Fruit fly (Drosophila melanogaster): ENCODE measurements around the gene CG13919.
A peak's percentile ranks its signal among the peaks of the same experiment; 100 is the strongest.

Gene CG13919

DNA sequence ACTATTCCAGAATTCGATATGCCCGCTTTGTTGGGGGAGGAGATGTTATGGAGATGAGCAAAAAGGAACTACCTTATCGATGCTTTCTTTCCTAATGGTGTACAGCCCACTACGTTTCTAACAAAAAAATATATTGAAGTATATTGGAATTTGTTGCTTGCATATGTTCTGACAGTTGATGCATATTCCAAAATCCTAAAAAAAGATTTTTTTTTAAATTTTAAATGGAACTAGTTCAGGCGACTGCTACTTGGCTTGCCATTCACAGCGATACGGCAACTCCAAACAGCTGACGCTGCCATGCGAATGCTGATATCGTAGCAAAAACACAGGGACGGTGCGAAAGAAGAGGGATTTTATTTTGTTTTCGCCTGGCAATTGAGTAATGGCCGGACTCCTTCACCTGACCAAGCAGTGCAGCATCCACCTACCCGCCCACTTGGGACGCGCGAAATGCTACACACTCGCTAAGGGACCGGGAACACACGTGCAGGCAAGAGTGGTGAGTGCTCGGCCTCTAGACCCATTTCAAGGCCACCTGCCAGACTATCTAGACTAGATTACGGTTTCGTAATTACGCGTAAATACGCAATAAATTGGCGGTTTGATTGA is 27.0 kb upstream of the CG13919 start, which contains the start of the genes CG13926, ABCB7 and CG33230 (continued):
- no peak for TF ChIP-seq CG3163 (GFP tag; optimal IDR thresholded peaks at IDR 0.05)
- TF ChIP-seq CG34422 (GFP tag; IDR thresholded peaks at IDR 0.05) = peak; percentile 60; the same call in 2 of the 3 replicates
- no peak for TF ChIP-seq ase (GFP tag; IDR thresholded peaks at IDR 0.05)
- no peak for TF ChIP-seq ttk (GFP tag; IDR thresholded peaks at IDR 0.05)
- 0 out of 2 replicates have a peak, but pooled peaks have one; percentile 38 for TF ChIP-seq unc-4 (GFP tag; IDR thresholded peaks at IDR 0.05; ENCODE audit: partially characterized antibody)
- TF ChIP-seq fru (optimal IDR thresholded peaks at IDR 0.05) = no peak
- TF ChIP-seq YL-1 (GFP tag; optimal IDR thresholded peaks at IDR 0.05) = peak; percentile 89
- TF ChIP-seq CG32772 (GFP tag; IDR thresholded peaks at IDR 0.05) = no peak
- no peak for TF ChIP-seq ken (GFP tag; IDR thresholded peaks at IDR 0.05)
- peak; percentile 9 for TF ChIP-seq Mad (GFP tag; optimal IDR thresholded peaks at IDR 0.05)
- peak; percentile 53; the same call in 1 of the 2 replicates for TF ChIP-seq CG9932 (GFP tag; IDR thresholded peaks at IDR 0.05)
- TF ChIP-seq pho (GFP tag; optimal IDR thresholded peaks at IDR 0.05) = no peak
- TF ChIP-seq stc (GFP tag; IDR thresholded peaks at IDR 0.05) = no peak
- no peak for TF ChIP-seq CG8359 (GFP tag; optimal IDR thresholded peaks at IDR 0.05; ENCODE audit: borderline replicate concordance)
- no peak for TF ChIP-seq CG15011 (GFP tag; optimal IDR thresholded peaks at IDR 0.05)
- no peak for TF ChIP-seq CG2199 (GFP tag; IDR thresholded peaks at IDR 0.05)
- no peak for TF ChIP-seq D (optimal IDR thresholded peaks at IDR 0.05)
- no peak for TF ChIP-seq D (GFP tag; optimal IDR thresholded peaks at IDR 0.05)
- no peak for TF ChIP-seq CG8089 (GFP tag; optimal IDR thresholded peaks at IDR 0.05)
- TF ChIP-seq zen (tag; optimal IDR thresholded peaks at IDR 0.05) = peak; percentile 15
- TF ChIP-seq danr (GFP tag; IDR thresholded peaks at IDR 0.05) = no peak
- no peak for TF ChIP-seq cato (GFP tag; optimal IDR thresholded peaks at IDR 0.05; ENCODE audit: borderline replicate concordance)
- TF ChIP-seq usp (GFP tag; optimal IDR thresholded peaks at IDR 0.05) = no peak
- no peak for TF ChIP-seq dmrt11E (tag; optimal IDR thresholded peaks at IDR 0.05)
- 0 out of 2 replicates have a peak, but pooled peaks have one; percentile 19 for TF ChIP-seq sisA (GFP tag; IDR thresholded peaks at IDR 0.05)
- TF ChIP-seq CG8478 (optimal IDR thresholded peaks at IDR 0.05) = no peak
- peak; percentile 29 for TF ChIP-seq CG9727 (GFP tag; optimal IDR thresholded peaks at IDR 0.05)
- TF ChIP-seq unpg (GFP tag; optimal IDR thresholded peaks at IDR 0.05) = no peak
- TF ChIP-seq CG17328 (GFP tag; IDR thresholded peaks at IDR 0.05) = no peak
- TF ChIP-seq Ssrp (tag; optimal IDR thresholded peaks at IDR 0.05) = no peak
- no peak for TF ChIP-seq CG13123 (GFP tag; optimal IDR thresholded peaks at IDR 0.05)
- no peak for TF ChIP-seq lov (optimal IDR thresholded peaks at IDR 0.05)
- no peak for TF ChIP-seq lov (GFP tag; IDR thresholded peaks at IDR 0.05)
- TF ChIP-seq CG9609 (GFP tag; optimal IDR thresholded peaks at IDR 0.05) = no peak
- TF ChIP-seq HmgZ (tag; optimal IDR thresholded peaks at IDR 0.05) = no peak
- no peak for TF ChIP-seq Trl (optimal IDR thresholded peaks at IDR 0.05)
- no peak for TF ChIP-seq Trl (GFP tag; optimal IDR thresholded peaks at IDR 0.05)
- no peak for TF ChIP-seq dmrt99B (tag; optimal IDR thresholded peaks at IDR 0.05)
- TF ChIP-seq twi (tag; optimal IDR thresholded peaks at IDR 0.05) = no peak
- TF ChIP-seq CG18476 (GFP tag; optimal IDR thresholded peaks at IDR 0.05) = peak; percentile 20
- 0 out of 3 replicates have a peak, but pooled peaks have one; percentile 34 for TF ChIP-seq HLH4C (GFP tag; IDR thresholded peaks at IDR 0.05; ENCODE audit: partially characterized antibody)
- no peak for TF ChIP-seq CG11723 (GFP tag; optimal IDR thresholded peaks at IDR 0.05)
- peak; percentile 61 for TF ChIP-seq CG10543 (GFP tag; optimal IDR thresholded peaks at IDR 0.05)
- TF ChIP-seq CG31441 (GFP tag; IDR thresholded peaks at IDR 0.05) = no peak; the same call in 1 of the 2 replicates
- no peak for TF ChIP-seq fd102C (GFP tag; optimal IDR thresholded peaks at IDR 0.05)
- no peak for TF ChIP-seq Ravus (GFP tag; IDR thresholded peaks at IDR 0.05)
- peak; percentile 47; the same call in 1 of the 2 replicates for TF ChIP-seq CG13287 (GFP tag; IDR thresholded peaks at IDR 0.05; ENCODE audit: partially characterized antibody)
